Worm (Caenorhabditis elegans) whole organism, young adult: Measurements from ENCODE around the gene K01D12.5.

ENCODE experiments used
- B0261.1 ChIP-seq: sonication (generic microtip); optimal IDR thresholded peaks from 2 replicates; lab custom pipeline; 2016; ENCODE audit warnings: mild to moderate bottlenecking, missing genetic modification characterization, moderate library complexity, missing compliant biosample characterization
- ets-4 ChIP-seq: fragments of 200-800 bp; sonication (Bioruptor generic); optimal IDR thresholded peaks from 2 replicates; lab custom pipeline; 2018; ENCODE audit warnings: mild to moderate bottlenecking, missing genetic modification characterization, missing compliant biosample characterization
- lin-40 ChIP-seq: sonication (generic microtip); optimal IDR thresholded peaks from 2 replicates; lab custom pipeline; 2016; ENCODE audit warnings: missing genetic modification characterization, mild to moderate bottlenecking, missing compliant biosample characterization, missing genotype, missing genetic modification reagents

DNA sequence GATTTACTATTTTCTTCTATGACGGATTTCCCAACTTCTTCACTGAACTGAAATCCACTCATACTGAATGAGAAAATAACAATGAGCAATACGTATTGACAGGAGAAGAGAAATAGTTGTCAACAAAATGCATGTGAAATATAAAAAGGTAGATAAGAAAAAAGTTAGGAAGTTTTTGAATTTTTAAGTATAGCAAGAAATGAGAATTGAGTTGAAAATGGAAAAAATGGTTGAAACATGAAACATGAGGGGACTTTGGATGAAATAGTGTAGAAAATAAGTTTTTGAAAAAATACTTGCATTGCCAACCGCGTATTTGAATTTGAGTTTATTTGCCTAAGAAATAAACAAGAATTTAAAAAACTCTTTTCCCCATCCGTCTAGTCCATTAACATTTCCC lies 49.2 kb downstream of the K01D12.5 start, which contains the start of the genes pals-38 and C54D10.9:
- TF ChIP-seq lin-40 (tag; lab: Kevin White, UChicago) = no peak
- TF ChIP-seq B0261.1 (tag; lab: Kevin White, UChicago) = no peak
- no peak for TF ChIP-seq ets-4 (GFP tag; lab: Kevin White, UChicago)
